Fruit fly (Drosophila melanogaster) whole organism, pupa: Measurements from ENCODE around the gene caup.

Experiments
- CG10348 ChIP-seq: fragments of 200-800 bp; sonication (Bioruptor generic); IDR thresholded peaks from 2 replicates; pipeline ENCODE4 v1.3.6; 2022; ENCODE audit warnings: missing biosample characterization, missing genetic modification characterization
- CG12605 ChIP-seq: fragments of 200-800 bp; sonication (Bioruptor generic); IDR thresholded peaks from 2 replicates; pipeline ENCODE4 v1.3.6; 2022; ENCODE audit warnings: missing biosample characterization, missing genetic modification characterization
- CG13204 ChIP-seq: fragments of 200-800 bp; sonication (Bioruptor generic); optimal IDR thresholded peaks from 2 replicates; lab custom pipeline; 2018; ENCODE audit warnings: missing biosample characterization, mild to moderate bottlenecking, missing genetic modification characterization, moderate library complexity
- CG14655 ChIP-seq: fragments of 200-800 bp; sonication (Bioruptor generic); optimal IDR thresholded peaks from 3 replicates; lab custom pipeline; 2017; ENCODE audit warnings: mild to moderate bottlenecking, missing biosample characterization, missing genetic modification reagents, missing genetic modification characterization
- CG15710 ChIP-seq: fragments of 200-800 bp; sonication (Bioruptor generic); optimal IDR thresholded peaks from 2 replicates; lab custom pipeline; 2018; ENCODE audit warnings: missing biosample characterization, mild to moderate bottlenecking, missing genetic modification characterization, moderate library complexity
- CG17806 ChIP-seq: fragments of 200-800 bp; sonication (Bioruptor generic); optimal IDR thresholded peaks from 2 replicates; lab custom pipeline; 2018; ENCODE audit warnings: missing biosample characterization, mild to moderate bottlenecking, missing genetic modification characterization, moderate library complexity
- CG32121 ChIP-seq: fragments of 200-800 bp; sonication (Bioruptor generic); IDR thresholded peaks from 2 replicates; pipeline ENCODE4 v1.3.6; 2022; ENCODE audit warnings: missing biosample characterization, missing genetic modification characterization
- CG34367 ChIP-seq: fragments of 200-800 bp; sonication (Bioruptor generic); optimal IDR thresholded peaks from 2 replicates; lab custom pipeline; 2018; ENCODE audit warnings: missing biosample characterization, mild to moderate bottlenecking, missing genetic modification characterization
- CG4496 ChIP-seq: fragments of 200-800 bp; sonication (Bioruptor generic); IDR thresholded peaks from 3 replicates; pipeline ENCODE4 v1.3.6; 2022; ENCODE audit warnings: missing biosample characterization, missing genetic modification characterization
- CG8159 ChIP-seq: fragments of 200-800 bp; sonication (Bioruptor generic); optimal IDR thresholded peaks from 3 replicates; lab custom pipeline; 2018; ENCODE audit warnings: missing biosample characterization, mild to moderate bottlenecking, missing genetic modification characterization, moderate library complexity
- CG8301 ChIP-seq: fragments of 200-800 bp; sonication (Bioruptor generic); optimal IDR thresholded peaks from 2 replicates; lab custom pipeline; 2018; ENCODE audit warnings: missing biosample characterization, mild to moderate bottlenecking, missing genetic modification characterization
- CG9948 ChIP-seq: fragments of 200-800 bp; sonication (Bioruptor generic); optimal IDR thresholded peaks from 2 replicates; lab custom pipeline; 2018; ENCODE audit warnings: missing biosample characterization, mild to moderate bottlenecking, missing genetic modification characterization, moderate library complexity
- D1 ChIP-seq: fragments of 200-800 bp; sonication (Bioruptor generic); optimal IDR thresholded peaks from 2 replicates; lab custom pipeline; 2018; ENCODE audit warnings: missing biosample characterization, mild to moderate bottlenecking, missing genetic modification characterization, moderate library complexity
- EcR ChIP-seq: fragments of 200-800 bp; sonication (Bioruptor generic); optimal IDR thresholded peaks from 3 replicates; lab custom pipeline; 2019; ENCODE audit warnings: missing biosample characterization, missing genetic modification characterization, mild to moderate bottlenecking, moderate library complexity, missing genetic modification reagents
- Ets98B ChIP-seq: fragments of 200-800 bp; sonication (Bioruptor generic); IDR thresholded peaks from 2 replicates; pipeline ENCODE4 v1.3.6; 2022; ENCODE audit warnings: missing biosample characterization, missing genetic modification characterization
- Pif1A ChIP-seq: fragments of 200-800 bp; sonication (Bioruptor generic); optimal IDR thresholded peaks from 3 replicates; lab custom pipeline; 2016; ENCODE audit warnings: missing biosample characterization, missing genetic modification characterization
- Pif1B ChIP-seq: fragments of 200-800 bp; sonication (Bioruptor generic); optimal IDR thresholded peaks from 3 replicates; lab custom pipeline; 2016; ENCODE audit warnings: missing biosample characterization, missing genetic modification characterization
- Snoo ChIP-seq: fragments of 200-800 bp; sonication (Bioruptor generic); optimal IDR thresholded peaks from 3 replicates; lab custom pipeline; 2017; ENCODE audit warnings: missing biosample characterization, mild to moderate bottlenecking, missing genetic modification characterization, inconsistent platforms
- fd96Ca ChIP-seq: fragments of 200-800 bp; sonication (Bioruptor generic); IDR thresholded peaks from 3 replicates; pipeline ENCODE4 v1.3.6; 2022; ENCODE audit warnings: missing biosample characterization, missing genetic modification characterization
- gl ChIP-seq: fragments of 200-800 bp; sonication (Bioruptor generic); optimal IDR thresholded peaks from 2 replicates; lab custom pipeline; 2018; ENCODE audit warnings: missing biosample characterization, mild to moderate bottlenecking, missing genetic modification characterization
- rn ChIP-seq: fragments of 200-800 bp; sonication (Bioruptor generic); IDR thresholded peaks from 2 replicates; pipeline ENCODE4 v1.3.6; 2022; ENCODE audit warnings: missing biosample characterization, missing genetic modification characterization

caup gene

dm6 chr3L:12657977-12658376 lies 48.5 kb downstream of the caup start:
- TF ChIP-seq gl (tag; lab: Kevin White, UChicago) (no peak), CG15710 (tag; lab: Kevin White, UChicago) (no peak), CG13204 (GFP tag; lab: Kevin White, UChicago) (no peak)

- TF ChIP-seq CG34367 (tag; lab: Kevin White, UChicago) = no peak
- no peak for TF ChIP-seq rn (GFP tag; lab: Robert Waterston, UW)
- TF ChIP-seq fd96Ca = no peak
Measured at dm6 chr3L:12667534-12667933, 58.1 kb downstream of the caup start.

dm6 chr3L:12667998-12668616 lies 58.7 kb downstream of the caup start:
- no peak for TF ChIP-seq Snoo (tag; lab: Kevin White, UChicago)
- no peak for TF ChIP-seq rn (GFP tag; lab: Robert Waterston, UW)
- TF ChIP-seq CG32121 (GFP tag; lab: Robert Waterston, UW) = no peak
- TF ChIP-seq CG8301 (tag; lab: Kevin White, UChicago) = peak; percentile 22
- TF ChIP-seq Pif1A (GFP tag; lab: Kevin White, UChicago) = no peak
- no peak for TF ChIP-seq CG13204 (GFP tag; lab: Kevin White, UChicago)
- TF ChIP-seq gl (tag; lab: Kevin White, UChicago) = no peak
- TF ChIP-seq CG8159 (tag; lab: Kevin White, UChicago) = peak; percentile 40
- peak; percentile 39 for TF ChIP-seq CG14655
- TF ChIP-seq CG15710 (tag; lab: Kevin White, UChicago) = peak; percentile 6
- TF ChIP-seq Ets98B (GFP tag; lab: Robert Waterston, UW) = no peak
- TF ChIP-seq CG4496 (GFP tag; lab: Robert Waterston, UW) = no peak
- no peak for TF ChIP-seq fd96Ca
- TF ChIP-seq CG9948 = peak; percentile 16
- no peak for TF ChIP-seq EcR
- no peak for TF ChIP-seq CG10348 (GFP tag; lab: Robert Waterston, UW)
- no peak for TF ChIP-seq Pif1B (GFP tag; lab: Kevin White, UChicago)
- no peak for TF ChIP-seq CG12605 (GFP tag; lab: Robert Waterston, UW)
- no peak for TF ChIP-seq D1
- no peak for TF ChIP-seq CG34367 (tag; lab: Kevin White, UChicago)
- TF ChIP-seq CG17806 (tag; lab: Kevin White, UChicago) = peak; percentile 26
